Fruit fly (Drosophila melanogaster): ENCODE measurements around the gene His4r.

His4r gene

dm6 chr3R:14670840-14671239, 45.3 kb downstream of the His4r start:
- TF ChIP-seq CG8478 (optimal IDR thresholded peaks at IDR 0.05) (no peak), pan (optimal IDR thresholded peaks at IDR 0.05) (no peak), Dll (optimal IDR thresholded peaks at IDR 0.05) (no peak), psq (optimal IDR thresholded peaks at IDR 0.05) (no peak), usp (GFP tag; optimal IDR thresholded peaks at IDR 0.05) (no peak), EcR (GFP tag; optimal IDR thresholded peaks at IDR 0.05) (no peak)

- TF ChIP-seq Dll (optimal IDR thresholded peaks at IDR 0.05) (no peak), psq (optimal IDR thresholded peaks at IDR 0.05) (no peak)
These were observed 47.4 kb downstream of the His4r start for dm6 chr3R:14672915-14673314.

- no peak for TF ChIP-seq Dll (optimal IDR thresholded peaks at IDR 0.05)
- TF ChIP-seq EcR (GFP tag; optimal IDR thresholded peaks at IDR 0.05): no peak
- TF ChIP-seq pan (optimal IDR thresholded peaks at IDR 0.05): no peak
- TF ChIP-seq CG8478 (optimal IDR thresholded peaks at IDR 0.05): no peak
- no peak for TF ChIP-seq psq (optimal IDR thresholded peaks at IDR 0.05)
- no peak for TF ChIP-seq usp (GFP tag; optimal IDR thresholded peaks at IDR 0.05)
These were observed 49.2 kb downstream of the His4r start for dm6 chr3R:14674762-14675161.

All from whole organism.